Fruit fly (Drosophila melanogaster) whole organism, embryonic: Measurements from ENCODE around the gene Muc68D.

ENCODE experiments used
- Antp ChIP-seq: fragments of 200-800 bp; sonication (Bioruptor generic); optimal IDR thresholded peaks from 3 replicates; lab custom pipeline; 2016; ENCODE audit warnings: missing biosample characterization, missing genetic modification characterization
- BEAF-32 ChIP-seq: fragments of 200-800 bp; sonication (Bioruptor generic); optimal IDR thresholded peaks from 3 replicates; lab custom pipeline; 2017; ENCODE audit warnings: missing biosample characterization, missing genetic modification characterization, mild to moderate bottlenecking, moderate library complexity, missing genetic modification reagents
- C15 ChIP-seq: fragments of 200-800 bp; sonication (Bioruptor generic); IDR thresholded peaks from 3 replicates; pipeline ENCODE4 v1.3.6; 2022; ENCODE audit warnings: missing biosample characterization, missing genetic modification characterization
- CG10462 ChIP-seq: fragments of 200-800 bp; sonication (Bioruptor generic); optimal IDR thresholded peaks from 2 replicates; lab custom pipeline; 2016; ENCODE audit warnings: missing biosample characterization, missing genetic modification characterization
- CG10543 ChIP-seq: fragments of 200-800 bp; sonication (Bioruptor generic); optimal IDR thresholded peaks from 3 replicates; lab custom pipeline; 2017; ENCODE audit warnings: missing biosample characterization, mild to moderate bottlenecking, missing genetic modification characterization, moderate library complexity
- CG13123 ChIP-seq: fragments of 200-800 bp; sonication (Bioruptor generic); optimal IDR thresholded peaks from 2 replicates; lab custom pipeline; 2016; ENCODE audit warnings: missing biosample characterization, missing genetic modification characterization
- CG18599 ChIP-seq: fragments of 200-800 bp; sonication (Bioruptor generic); optimal IDR thresholded peaks from 3 replicates; lab custom pipeline; 2017; ENCODE audit warnings: missing biosample characterization, missing genetic modification characterization, mild to moderate bottlenecking, moderate library complexity, missing genetic modification reagents
- Lpt ChIP-seq: fragments of >200 bp; optimal IDR thresholded peaks from 2 replicates; lab custom pipeline; 2018; ENCODE audit warnings: missing biosample characterization, missing genetic modification characterization
- ab ChIP-seq: fragments of 200-800 bp; sonication (Bioruptor generic); optimal IDR thresholded peaks from 2 replicates; lab custom pipeline; 2016; ENCODE audit warnings: missing biosample characterization, missing genetic modification characterization
- unc-4 ChIP-seq: fragments of 200-800 bp; sonication (Bioruptor generic); IDR thresholded peaks from 2 replicates; pipeline ENCODE4 v1.3.6; 2022; ENCODE audit warnings: missing biosample characterization, missing genetic modification characterization; ENCODE audit not compliant: partially characterized antibody

dm6 chr3L:11776731-11777130, 4.8 kb upstream of the Muc68D start, which contains the start of gene CG14131:
- TF ChIP-seq ab (GFP tag; lab: Kevin White, UChicago) (no peak), CG18599 (no peak), unc-4 (no peak), BEAF-32 (GFP tag; lab: Kevin White, UChicago) (no peak), CG10543 (GFP tag; lab: Kevin White, UChicago) (no peak), C15 (GFP tag; lab: Robert Waterston, UW) (no peak), Lpt (GFP tag; lab: Kevin White, UChicago) (no peak), CG13123 (GFP tag; lab: Kevin White, UChicago) (no peak), CG10462 (no peak), Antp (GFP tag; lab: Kevin White, UChicago) (no peak)
